Worm (Caenorhabditis elegans): ENCODE results near the gene cpn-2.

DNA sequence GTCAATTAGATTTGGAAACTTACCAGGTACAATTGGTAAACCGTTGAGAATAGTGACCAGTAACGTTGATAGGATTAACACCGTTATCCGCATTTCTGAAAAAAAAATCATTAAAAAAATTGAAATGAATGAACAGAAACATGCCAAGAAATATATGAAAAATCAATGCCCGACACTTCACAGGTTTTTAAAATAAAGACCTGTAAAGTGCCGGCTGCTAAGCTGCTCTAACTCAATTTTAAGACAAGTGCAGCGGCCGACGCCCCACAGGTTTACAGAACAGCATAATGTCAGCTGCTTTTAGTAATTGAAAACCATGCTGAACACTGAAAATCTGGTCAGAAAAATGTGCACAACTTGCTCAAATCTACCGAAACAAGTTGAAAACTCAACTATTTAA lies 5.2 kb upstream of the cpn-2 start, which contains the start of gene cbn-1:
- no peak for TF ChIP-seq pha-4 (tag; optimal IDR thresholded peaks at IDR 0.05)
- TF ChIP-seq mab-5 (tag; optimal IDR thresholded peaks at IDR 0.05), result no peak
- no peak for TF ChIP-seq elt-3 (tag; optimal IDR thresholded peaks at IDR 0.05)
- no peak for TF ChIP-seq ces-1 (GFP tag; optimal IDR thresholded peaks at IDR 0.05)
- TF ChIP-seq unc-62 (GFP tag; optimal IDR thresholded peaks at IDR 0.05), result no peak
- TF ChIP-seq nhr-76 (tag; optimal IDR thresholded peaks at IDR 0.05), result no peak
- TF ChIP-seq sem-2 (GFP tag; optimal IDR thresholded peaks at IDR 0.05), result no peak
- TF ChIP-seq nhr-12 (tag; optimal IDR thresholded peaks at IDR 0.05), result no peak
- no peak for TF ChIP-seq unc-39 (tag; optimal IDR thresholded peaks at IDR 0.05)
